Worm (Caenorhabditis elegans) whole organism, mixed stage, embryonic: ENCODE results near the gene srx-110.

Experiments
- M03D4.4 ChIP-seq: sonication (generic microtip); optimal IDR thresholded peaks from 2 replicates; lab custom pipeline; 2017; ENCODE audit warnings: mild to moderate bottlenecking, missing genetic modification characterization, missing compliant biosample characterization
- bed-3 ChIP-seq: fragments of 200-800 bp; sonication (Bioruptor generic); optimal IDR thresholded peaks from 3 replicates; lab custom pipeline; 2018; ENCODE audit warnings: mild to moderate bottlenecking, missing genetic modification characterization, moderate library complexity, missing compliant biosample characterization
- blmp-1 ChIP-seq: fragments of 150-350 bp; optimal IDR thresholded peaks from 2 replicates; lab custom pipeline; 2014; ENCODE audit warnings: missing biosample characterization, missing genetic modification characterization
- ceh-43 ChIP-seq: fragments of 200-800 bp; sonication (Bioruptor generic); optimal IDR thresholded peaks from 2 replicates; lab custom pipeline; 2018; ENCODE audit warnings: mild to moderate bottlenecking, missing genetic modification characterization, moderate library complexity, missing compliant biosample characterization
- ceh-83 ChIP-seq: fragments of 200-800 bp; sonication (Bioruptor generic); optimal IDR thresholded peaks from 2 replicates; lab custom pipeline; 2018; ENCODE audit warnings: mild to moderate bottlenecking, missing genetic modification characterization, missing compliant biosample characterization
- cnd-1 ChIP-seq: fragments of 200-800 bp; sonication (Bioruptor generic); optimal IDR thresholded peaks from 2 replicates; lab custom pipeline; 2018; ENCODE audit warnings: mild to moderate bottlenecking, missing genetic modification characterization, missing compliant biosample characterization
- drap-1 ChIP-seq: fragments of 200-800 bp; sonication (Bioruptor generic); optimal IDR thresholded peaks from 3 replicates; lab custom pipeline; 2018; ENCODE audit warnings: mild to moderate bottlenecking, missing genetic modification characterization, missing compliant biosample characterization
- elt-1 ChIP-seq: sonication (generic microtip); optimal IDR thresholded peaks from 2 replicates; lab custom pipeline; 2017; ENCODE audit warnings: missing genetic modification characterization, mild to moderate bottlenecking, missing compliant biosample characterization, antibody characterized with exemption, moderate library complexity, borderline replicate concordance; ENCODE audit not compliant: insufficient read depth
- elt-3 ChIP-seq: fragments of 150-350 bp; optimal IDR thresholded peaks from 2 replicates; lab custom pipeline; 2014; ENCODE audit warnings: missing biosample characterization, missing genetic modification characterization
- flh-1 ChIP-seq: fragments of 200-800 bp; sonication (Bioruptor generic); optimal IDR thresholded peaks from 2 replicates; lab custom pipeline; 2018; ENCODE audit warnings: mild to moderate bottlenecking, missing genetic modification characterization, moderate library complexity, missing compliant biosample characterization
- ham-2 ChIP-seq: fragments of 200-800 bp; sonication (Bioruptor generic); optimal IDR thresholded peaks from 2 replicates; lab custom pipeline; 2018; ENCODE audit warnings: mild to moderate bottlenecking, missing genetic modification characterization, missing compliant biosample characterization
- lin-13 ChIP-seq: fragments of 150-350 bp; optimal IDR thresholded peaks from 2 replicates; lab custom pipeline; 2014; ENCODE audit warnings: missing biosample characterization, missing genetic modification characterization
- lin-32 ChIP-seq: fragments of 200-800 bp; sonication (Bioruptor generic); optimal IDR thresholded peaks from 2 replicates; lab custom pipeline; 2018; ENCODE audit warnings: mild to moderate bottlenecking, missing genetic modification characterization, missing compliant biosample characterization
- lsy-2 ChIP-seq: fragments of 150-350 bp; optimal IDR thresholded peaks from 2 replicates; lab custom pipeline; 2014; ENCODE audit warnings: missing biosample characterization, missing genetic modification characterization
- mep-1 ChIP-seq: fragments of 150-350 bp; optimal IDR thresholded peaks from 2 replicates; lab custom pipeline; 2017; ENCODE audit warnings: missing biosample characterization, missing genetic modification reagents, missing genetic modification characterization, inconsistent platforms
- mls-2 ChIP-seq: sonication (generic microtip); optimal IDR thresholded peaks from 2 replicates; lab custom pipeline; 2016; ENCODE audit warnings: mild to moderate bottlenecking, missing genetic modification characterization, moderate library complexity, missing compliant biosample characterization
- nhr-12 ChIP-seq: fragments of 150-350 bp; optimal IDR thresholded peaks from 2 replicates; lab custom pipeline; 2014; ENCODE audit warnings: missing biosample characterization, missing genetic modification characterization
- nhr-2 ChIP-seq: fragments of 150-350 bp; optimal IDR thresholded peaks from 2 replicates; lab custom pipeline; 2014; ENCODE audit warnings: missing biosample characterization, missing genetic modification characterization
- nhr-237 ChIP-seq: fragments of 150-350 bp; optimal IDR thresholded peaks from 2 replicates; lab custom pipeline; 2014; ENCODE audit warnings: missing biosample characterization, missing genetic modification characterization
- nhr-76 ChIP-seq: sonication (generic microtip); optimal IDR thresholded peaks from 2 replicates; lab custom pipeline; 2017; ENCODE audit warnings: missing biosample characterization, missing genetic modification characterization
- pha-4 ChIP-seq: fragments of 150-350 bp; optimal IDR thresholded peaks from 2 replicates; lab custom pipeline; 2018; ENCODE audit warnings: missing biosample characterization, missing genetic modification reagents, missing genetic modification characterization
- sem-2 ChIP-seq: fragments of 200-800 bp; sonication (Bioruptor generic); optimal IDR thresholded peaks from 2 replicates; lab custom pipeline; 2018; ENCODE audit warnings: mild to moderate bottlenecking, missing genetic modification characterization, missing compliant biosample characterization
- snpc-4 ChIP-seq: fragments of 150-350 bp; optimal IDR thresholded peaks from 2 replicates; lab custom pipeline; 2014; ENCODE audit warnings: missing biosample characterization, missing genetic modification characterization
- sptf-1 ChIP-seq: sonication (generic microtip); optimal IDR thresholded peaks from 2 replicates; lab custom pipeline; 2017; ENCODE audit warnings: mild to moderate bottlenecking, missing genetic modification characterization, moderate library complexity, missing compliant biosample characterization
- tbx-8 ChIP-seq: fragments of 200-800 bp; sonication (Bioruptor generic); optimal IDR thresholded peaks from 2 replicates; lab custom pipeline; 2018; ENCODE audit warnings: mild to moderate bottlenecking, missing genetic modification characterization, moderate library complexity, missing compliant biosample characterization
- zip-8 ChIP-seq: fragments of 150-350 bp; optimal IDR thresholded peaks from 2 replicates; lab custom pipeline; 2014; ENCODE audit warnings: missing biosample characterization, missing genetic modification characterization
- ztf-11 ChIP-seq: fragments of 150-350 bp; optimal IDR thresholded peaks from 2 replicates; lab custom pipeline; 2014; ENCODE audit warnings: missing biosample characterization, missing genetic modification characterization

The srx-110 gene

ce11 chrII:3727996-3728395 is 18.6 kb downstream of the srx-110 start, which contains the start of gene C46E10.8:
Gene C46E10.8, minus strand, starts transcription at chrII:3728096.
- TF ChIP-seq elt-3 (tag; lab: Kevin White, UChicago) (no peak), tbx-8 (GFP tag; lab: Kevin White, UChicago) (no peak), lin-13 (tag; lab: Kevin White, UChicago) (no peak), blmp-1 (tag; lab: Kevin White, UChicago) (no peak)

- TF ChIP-seq tbx-8 (GFP tag; lab: Kevin White, UChicago) (no peak), nhr-76 (no peak), elt-1 (no peak), lsy-2 (tag; lab: Kevin White, UChicago) (no peak), blmp-1 (tag; lab: Kevin White, UChicago) (no peak), zip-8 (tag; lab: Kevin White, UChicago) (no peak), lin-32 (GFP tag; lab: Kevin White, UChicago) (no peak), flh-1 (GFP tag; lab: Kevin White, UChicago) (no peak), nhr-2 (no peak), mls-2 (tag; lab: Kevin White, UChicago) (no peak)
- TF ChIP-seq, all 35 proteins: peak for 0
Measured at ce11 chrII:3731723-3732122, 22.4 kb downstream of the srx-110 start, which contains the start of the genes sdz-12 and bath-31. Gene sdz-12, minus strand, starts transcription at chrII:3731823. Gene bath-31, plus strand, starts transcription at chrII:3731973.

ce11 chrII:3736893-3737375 is 27.6 kb downstream of the srx-110 start, which contains the start of gene F12E12.6:
Gene F12E12.6, minus strand, starts transcription at chrII:3736943.
- TF ChIP-seq zip-8 (tag; lab: Kevin White, UChicago) (no peak), ceh-43 (GFP tag; lab: Kevin White, UChicago) (no peak), sem-2 (GFP tag; lab: Kevin White, UChicago) (no peak), bed-3 (GFP tag; lab: Kevin White, UChicago) (no peak), flh-1 (GFP tag; lab: Kevin White, UChicago) (no peak), tbx-8 (GFP tag; lab: Kevin White, UChicago) (no peak), pha-4 (tag; lab: Kevin White, UChicago) (no peak), M03D4.4 (tag; lab: Kevin White, UChicago) (no peak), nhr-12 (tag; lab: Kevin White, UChicago) (no peak), cnd-1 (no peak), lin-32 (GFP tag; lab: Kevin White, UChicago) (no peak), ceh-83 (GFP tag; lab: Kevin White, UChicago) (no peak), lin-13 (tag; lab: Kevin White, UChicago) (no peak), sptf-1 (tag; lab: Kevin White, UChicago) (no peak), mls-2 (tag; lab: Kevin White, UChicago) (no peak), lsy-2 (tag; lab: Kevin White, UChicago) (no peak), blmp-1 (tag; lab: Kevin White, UChicago) (no peak), nhr-237 (no peak)

ce11 chrII:3739647-3740046 is 30.3 kb downstream of the srx-110 start, which contains the start of gene F12E12.2:
Gene F12E12.2, plus strand, starts transcription at chrII:3739947.
- no peak for TF ChIP-seq elt-3 (tag; lab: Kevin White, UChicago)
- no peak for TF ChIP-seq snpc-4 (tag; lab: Kevin White, UChicago)
- no peak for TF ChIP-seq ztf-11 (tag; lab: Kevin White, UChicago)
- TF ChIP-seq mep-1 (tag; lab: Kevin White, UChicago), result no peak
- TF ChIP-seq flh-1 (GFP tag; lab: Kevin White, UChicago), result no peak
- TF ChIP-seq lin-13 (tag; lab: Kevin White, UChicago), result no peak
- no peak for TF ChIP-seq ham-2 (GFP tag; lab: Kevin White, UChicago)

DNA sequence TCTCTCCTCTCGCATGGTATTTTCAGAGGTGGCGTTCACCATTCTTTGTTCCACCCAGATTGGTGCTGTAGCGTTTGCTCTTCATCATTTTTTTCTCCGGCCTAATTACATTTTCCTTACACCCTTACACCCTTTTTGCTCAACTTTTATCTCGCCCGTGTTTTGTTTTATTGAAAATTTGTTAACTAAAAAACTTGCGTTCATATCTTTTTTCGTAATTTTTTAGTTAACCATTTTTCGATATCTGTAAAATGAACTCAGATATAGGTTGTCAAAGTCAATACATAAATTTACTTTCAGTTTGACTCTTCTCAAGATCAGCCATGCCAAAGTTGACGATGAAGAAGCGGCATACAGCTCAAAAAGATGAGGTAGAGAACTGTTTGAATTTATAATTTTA is 32.2 kb downstream of the srx-110 start, which contains the start of gene F12E12.1:
Gene F12E12.1, plus strand, starts transcription at position 301 of the 400 bp plus-strand sequence.
- TF ChIP-seq mls-2 (tag; lab: Kevin White, UChicago) (no peak), nhr-12 (tag; lab: Kevin White, UChicago) (no peak), tbx-8 (GFP tag; lab: Kevin White, UChicago) (no peak), drap-1 (GFP tag; lab: Kevin White, UChicago) (no peak), pha-4 (tag; lab: Kevin White, UChicago) (no peak)

ce11 chrII:3743684-3744200 is 34.4 kb downstream of the srx-110 start, which contains the start of gene nta-1:
Gene nta-1, minus strand, starts transcription at chrII:3743814.
- no peak for TF ChIP-seq snpc-4 (tag; lab: Kevin White, UChicago)
